Fruit fly (Drosophila melanogaster) whole organism, prepupa: ENCODE measurements around the gene Nlg2.

ENCODE experiments used
- Blimp-1 ChIP-seq: fragments of 200-800 bp; sonication (Bioruptor generic); optimal IDR thresholded peaks from 3 replicates; lab custom pipeline; 2017; ENCODE audit warnings: missing biosample characterization, missing genetic modification characterization, mild to moderate bottlenecking, moderate library complexity, missing genetic modification reagents
- CG10669 ChIP-seq: fragments of 200-800 bp; sonication (Bioruptor generic); optimal IDR thresholded peaks from 3 replicates; lab custom pipeline; 2018; ENCODE audit warnings: missing biosample characterization, mild to moderate bottlenecking, missing genetic modification characterization, moderate library complexity
- CG11762 ChIP-seq: fragments of 200-800 bp; sonication (Bioruptor generic); optimal IDR thresholded peaks from 3 replicates; lab custom pipeline; 2016; ENCODE audit warnings: missing biosample characterization, missing genetic modification characterization; ENCODE audit not compliant: insufficient read depth
- CG15336 ChIP-seq: fragments of 200-800 bp; sonication (Bioruptor generic); IDR thresholded peaks from 2 replicates; pipeline ENCODE4 v1.3.6; 2022; ENCODE audit warnings: missing biosample characterization, missing genetic modification characterization
- CG16779 ChIP-seq: fragments of 200-800 bp; sonication (Bioruptor generic); optimal IDR thresholded peaks from 3 replicates; lab custom pipeline; 2017; ENCODE audit warnings: missing biosample characterization, mild to moderate bottlenecking, missing genetic modification characterization
- CG3032 ChIP-seq: fragments of 200-800 bp; optimal IDR thresholded peaks from 2 replicates; lab custom pipeline; 2019; ENCODE audit warnings: missing biosample characterization, mild to moderate bottlenecking, missing genetic modification characterization, moderate library complexity
- CG31627 ChIP-seq: fragments of 200-800 bp; sonication (Bioruptor generic); optimal IDR thresholded peaks from 3 replicates; lab custom pipeline; 2016; ENCODE audit warnings: missing biosample characterization, missing genetic modification characterization
- CG34406 ChIP-seq: fragments of 200-800 bp; sonication (Bioruptor generic); optimal IDR thresholded peaks from 3 replicates; lab custom pipeline; 2016; ENCODE audit warnings: missing biosample characterization, missing genetic modification characterization
- CG3919 ChIP-seq: fragments of 200-800 bp; sonication (Bioruptor generic); optimal IDR thresholded peaks from 3 replicates; lab custom pipeline; 2016; ENCODE audit warnings: missing biosample characterization, missing genetic modification characterization
- CG6163 ChIP-seq: fragments of 200-800 bp; sonication (Bioruptor generic); IDR thresholded peaks from 3 replicates; pipeline ENCODE4 v1.3.6; 2022; ENCODE audit warnings: missing biosample characterization, missing genetic modification characterization
- CG6276 ChIP-seq: fragments of 200-800 bp; sonication (Bioruptor generic); optimal IDR thresholded peaks from 2 replicates; lab custom pipeline; 2017; ENCODE audit warnings: missing biosample characterization, mild to moderate bottlenecking, missing genetic modification characterization
- CG6792 ChIP-seq: fragments of 200-800 bp; sonication (Bioruptor generic); optimal IDR thresholded peaks from 3 replicates; lab custom pipeline; 2016; ENCODE audit warnings: missing biosample characterization, missing genetic modification characterization
- CG6808 ChIP-seq: fragments of 200-800 bp; sonication (Bioruptor generic); optimal IDR thresholded peaks from 3 replicates; lab custom pipeline; 2017; ENCODE audit warnings: missing biosample characterization, missing genetic modification characterization, mild to moderate bottlenecking, moderate library complexity, missing genetic modification reagents
- CG6854 ChIP-seq: fragments of 200-800 bp; sonication (Bioruptor generic); optimal IDR thresholded peaks from 2 replicates; lab custom pipeline; 2017; ENCODE audit warnings: missing biosample characterization, mild to moderate bottlenecking, missing genetic modification characterization
- CG7368 ChIP-seq: fragments of 200-800 bp; sonication (Bioruptor generic); optimal IDR thresholded peaks from 3 replicates; lab custom pipeline; 2016; ENCODE audit warnings: missing biosample characterization, missing genetic modification characterization
- Eip75B ChIP-seq: fragments of 200-800 bp; sonication (Bioruptor generic); optimal IDR thresholded peaks from 3 replicates; lab custom pipeline; 2016; ENCODE audit warnings: missing biosample characterization, missing genetic modification characterization
- Eip78C ChIP-seq: fragments of 200-800 bp; sonication (Bioruptor generic); peaks from one replicate; lab custom pipeline; 2016; ENCODE audit warnings: missing biosample characterization, missing genetic modification characterization
- Eip93F ChIP-seq: fragments of 200-800 bp; sonication (Bioruptor generic); optimal IDR thresholded peaks from 2 replicates; lab custom pipeline; 2016; ENCODE audit warnings: missing biosample characterization, mild to moderate bottlenecking, missing genetic modification characterization
- Ets96B ChIP-seq: fragments of 200-800 bp; optimal IDR thresholded peaks from 2 replicates; lab custom pipeline; 2019; ENCODE audit warnings: missing biosample characterization, mild to moderate bottlenecking, missing genetic modification characterization, moderate library complexity
- Gug ChIP-seq: fragments of 200-800 bp; sonication (Bioruptor generic); IDR thresholded peaks from 2 replicates; pipeline ENCODE4 v1.3.6; 2022; ENCODE audit warnings: missing biosample characterization, missing genetic modification characterization
- Hr38 ChIP-seq: sonication (Bioruptor generic); optimal IDR thresholded peaks from 2 replicates; lab custom pipeline; 2016; ENCODE audit warnings: missing biosample characterization, missing genetic modification characterization
- Hr39 ChIP-seq: fragments of 200-800 bp; sonication (Bioruptor generic); optimal IDR thresholded peaks from 2 replicates; lab custom pipeline; 2016; ENCODE audit warnings: missing biosample characterization, missing genetic modification characterization
- Hr4 ChIP-seq: fragments of 200-800 bp; sonication (Bioruptor generic); optimal IDR thresholded peaks from 3 replicates; lab custom pipeline; 2016; ENCODE audit warnings: missing biosample characterization, missing genetic modification characterization
- Met ChIP-seq: fragments of 200-800 bp; sonication (Bioruptor generic); optimal IDR thresholded peaks from 3 replicates; lab custom pipeline; 2016; ENCODE audit warnings: missing biosample characterization, missing genetic modification characterization
- Sox102F ChIP-seq: fragments of 200-800 bp; sonication (Bioruptor generic); optimal IDR thresholded peaks from 2 replicates; lab custom pipeline; 2016; ENCODE audit warnings: missing biosample characterization, mild to moderate bottlenecking, missing genetic modification characterization
- Sox14 ChIP-seq: fragments of 200-800 bp; sonication (Bioruptor generic); optimal IDR thresholded peaks from 3 replicates; lab custom pipeline; 2016; ENCODE audit warnings: missing biosample characterization, missing genetic modification characterization
- Sox15 ChIP-seq: fragments of 200-800 bp; sonication (Bioruptor generic); optimal IDR thresholded peaks from 3 replicates; lab custom pipeline; 2016; ENCODE audit warnings: missing biosample characterization, missing genetic modification characterization
- achi ChIP-seq: fragments of 200-800 bp; sonication (Bioruptor generic); optimal IDR thresholded peaks from 3 replicates; lab custom pipeline; 2016; ENCODE audit warnings: missing biosample characterization, missing genetic modification characterization
- cyc ChIP-seq: fragments of 200-800 bp; sonication (Bioruptor generic); optimal IDR thresholded peaks from 3 replicates; lab custom pipeline; 2016; ENCODE audit warnings: missing biosample characterization, missing genetic modification characterization
- dac ChIP-seq: fragments of 200-800 bp; sonication (Bioruptor generic); optimal IDR thresholded peaks from 2 replicates; lab custom pipeline; 2017; ENCODE audit warnings: missing biosample characterization, mild to moderate bottlenecking, missing genetic modification characterization
- dsx ChIP-seq: fragments of 200-800 bp; optimal IDR thresholded peaks from 3 replicates; lab custom pipeline; 2019; ENCODE audit warnings: missing biosample characterization, mild to moderate bottlenecking, missing genetic modification characterization, moderate library complexity; ENCODE audit not compliant: poor library complexity, severe bottlenecking
- eg ChIP-seq: fragments of 200-800 bp; sonication (Bioruptor generic); IDR thresholded peaks from 3 replicates; pipeline ENCODE4 v1.3.6; 2022; ENCODE audit warnings: missing biosample characterization, missing genetic modification characterization
- esn ChIP-seq: fragments of 200-800 bp; sonication (Bioruptor generic); optimal IDR thresholded peaks from 2 replicates; lab custom pipeline; 2016; ENCODE audit warnings: missing biosample characterization, mild to moderate bottlenecking, missing genetic modification characterization, moderate library complexity
- fd59A ChIP-seq: fragments of 200-800 bp; sonication (Bioruptor generic); optimal IDR thresholded peaks from 2 replicates; lab custom pipeline; 2017; ENCODE audit warnings: missing biosample characterization, mild to moderate bottlenecking, missing genetic modification characterization, missing genetic modification reagents
- fd85E ChIP-seq: fragments of 200-800 bp; sonication (Bioruptor generic); optimal IDR thresholded peaks from 3 replicates; lab custom pipeline; 2016; ENCODE audit warnings: missing biosample characterization, missing genetic modification characterization
- lz ChIP-seq: fragments of 200-800 bp; sonication (Bioruptor generic); optimal IDR thresholded peaks from 3 replicates; lab custom pipeline; 2016; ENCODE audit warnings: missing biosample characterization, missing genetic modification characterization
- net ChIP-seq: fragments of 200-800 bp; sonication (Bioruptor generic); optimal IDR thresholded peaks from 3 replicates; lab custom pipeline; 2016; ENCODE audit warnings: missing biosample characterization, missing genetic modification characterization
- spab ChIP-seq: fragments of 200-800 bp; sonication (Bioruptor generic); optimal IDR thresholded peaks from 2 replicates; lab custom pipeline; 2017; ENCODE audit warnings: missing biosample characterization, mild to moderate bottlenecking, missing genetic modification characterization, missing genetic modification reagents
- ss ChIP-seq, 2 experiments: fragments of 200-800 bp; sonication (Bioruptor generic); optimal IDR thresholded peaks; 2 replicates in 1 of 2; 3 replicates in 1 of 2; lab custom pipeline; 2017 to 2018; ENCODE audit warnings: mild to moderate bottlenecking in 2 of 2, missing biosample characterization in 2 of 2, missing genetic modification characterization in 2 of 2, moderate library complexity in 1 of 2
- svp ChIP-seq: fragments of 200-800 bp; sonication (Bioruptor generic); peaks from one replicate; lab custom pipeline; 2016; ENCODE audit warnings: missing biosample characterization, missing genetic modification characterization
- vri ChIP-seq: fragments of 200-800 bp; sonication (Bioruptor generic); optimal IDR thresholded peaks from 3 replicates; lab custom pipeline; 2016; ENCODE audit warnings: missing biosample characterization, mild to moderate bottlenecking, missing genetic modification characterization

Gene Nlg2

DNA sequence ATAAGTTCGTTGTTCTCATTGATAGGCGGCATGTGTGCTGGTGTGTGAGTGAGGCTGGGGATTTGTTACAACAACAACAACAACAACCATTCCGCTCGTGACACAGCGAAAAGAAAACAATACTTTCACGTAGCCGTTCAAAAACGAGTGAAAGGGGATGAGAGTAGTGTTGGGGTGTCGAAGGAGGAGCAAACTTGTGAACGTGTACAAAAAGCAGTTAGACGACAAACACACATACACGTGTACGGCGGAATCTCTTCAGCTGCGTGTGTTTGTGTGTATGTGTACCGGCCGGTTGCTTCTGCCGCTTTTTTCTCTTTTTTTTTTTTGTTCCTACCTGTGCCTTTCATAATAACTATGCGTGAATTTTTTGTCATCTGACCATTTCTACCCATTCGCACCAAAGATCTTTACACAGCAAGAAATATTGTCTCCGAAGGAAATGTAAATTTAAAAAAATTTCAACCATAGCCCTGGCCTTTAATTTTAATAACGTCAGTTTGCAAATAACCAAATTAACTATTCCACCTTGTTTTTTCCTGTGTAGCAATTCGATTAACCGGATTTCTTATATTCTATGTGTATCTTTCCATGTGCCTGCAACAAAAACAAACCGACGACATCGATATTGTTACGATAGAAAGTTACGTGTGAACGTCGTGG is 47.5 kb downstream of the Nlg2 start (continued):
- TF ChIP-seq CG3919 (GFP tag; lab: Kevin White, UChicago) (no peak), CG10669 (GFP tag; lab: Kevin White, UChicago) (peak; percentile 80), vri (GFP tag; lab: Kevin White, UChicago) (peak; percentile 66), Hr38 (peak; percentile 41), dac (GFP tag; lab: Kevin White, UChicago) (peak; percentile 85), CG6854 (GFP tag; lab: Kevin White, UChicago) (peak; percentile 62), Gug (GFP tag; lab: Robert Waterston, UW) (peak; percentile 78), CG6792 (GFP tag; lab: Kevin White, UChicago) (peak; percentile 81), svp (GFP tag; lab: Kevin White, UChicago) (no peak), CG34406 (GFP tag; lab: Kevin White, UChicago) (peak; percentile 71), CG6163 (no peak; the same call in 1 of the 3 replicates), Eip75B (GFP tag; lab: Kevin White, UChicago) (no peak), Blimp-1 (GFP tag; lab: Kevin White, UChicago) (peak; percentile 75), fd85E (GFP tag; lab: Kevin White, UChicago) (no peak), CG6808 (GFP tag; lab: Kevin White, UChicago) (peak; percentile 68), ss (GFP tag; optimal IDR thresholded peaks at IDR 0.05; lab: Kevin White, UChicago) (peak in 1 of 2 experiments; percentile 58), lz (GFP tag; lab: Kevin White, UChicago) (peak; percentile 78), Hr4 (GFP tag; lab: Kevin White, UChicago) (peak; percentile 92), CG16779 (no peak), esn (GFP tag; lab: Kevin White, UChicago) (peak; percentile 83), CG31627 (GFP tag; lab: Kevin White, UChicago) (peak; percentile 80), CG6276 (GFP tag; lab: Kevin White, UChicago) (no peak), fd59A (GFP tag; lab: Kevin White, UChicago) (no peak), Sox14 (GFP tag; lab: Kevin White, UChicago) (peak; percentile 84), Eip93F (GFP tag; lab: Kevin White, UChicago) (no peak), Sox15 (GFP tag; lab: Kevin White, UChicago) (peak; percentile 48), Ets96B (tag; lab: Kevin White, UChicago) (peak; percentile 83), achi (GFP tag; lab: Kevin White, UChicago) (peak; percentile 84), CG11762 (peak; percentile 88), Hr39 (GFP tag; lab: Kevin White, UChicago) (peak; percentile 77), CG3032 (peak; percentile 78), eg (GFP tag; lab: Robert Waterston, UW) (no peak; the same call in 2 of the 3 replicates), spab (GFP tag; lab: Kevin White, UChicago) (no peak), CG7368 (GFP tag; lab: Kevin White, UChicago) (peak; percentile 71), Eip78C (GFP tag; lab: Kevin White, UChicago) (peak; percentile 97), Sox102F (GFP tag; lab: Kevin White, UChicago) (no peak), CG15336 (GFP tag; lab: Robert Waterston, UW) (peak; percentile 92), net (no peak), cyc (peak; percentile 69), Met (GFP tag; lab: Kevin White, UChicago) (peak; percentile 72)

DNA sequence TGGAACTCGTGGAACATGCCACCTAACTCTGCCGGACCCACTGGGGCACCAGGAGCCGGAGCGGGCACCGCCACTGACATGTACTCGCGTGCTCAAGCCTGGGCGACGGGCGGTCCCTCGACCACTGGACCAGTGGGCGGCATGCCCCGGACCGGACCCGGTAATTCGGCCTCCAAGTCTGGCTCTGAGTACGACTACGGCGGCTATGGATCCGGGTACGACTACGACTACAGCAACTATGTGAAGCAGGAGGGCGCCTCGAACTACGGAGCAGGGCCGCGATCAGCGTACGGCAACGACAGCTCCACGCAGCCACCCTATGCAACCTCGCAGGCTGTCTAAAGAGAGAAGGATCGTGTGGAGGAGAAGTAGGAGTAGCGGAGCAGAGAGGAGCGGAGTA is 50.4 kb downstream of the Nlg2 start:
- no peak for TF ChIP-seq dsx (GFP tag; lab: Kevin White, UChicago)
- TF ChIP-seq svp (GFP tag; lab: Kevin White, UChicago) = no peak
